Fruit fly (Drosophila melanogaster) S2 (cell line): Measurements from ENCODE around the gene CG33090.

Experiments
- CG8478 ChIP-seq: fragments of >200 bp; optimal IDR thresholded peaks from 2 replicates; lab custom pipeline; 2018
- CTCF ChIP-seq, 2 experiments: fragments of >200 bp; optimal IDR thresholded peaks; 2 replicates each; lab custom pipeline; 2018

- no peak for TF ChIP-seq CG8478 (lab: Kevin White, UChicago)
- no peak for TF ChIP-seq CTCF (optimal IDR thresholded peaks at IDR 0.05; lab: Kevin White, UChicago)
Observed at dm6 chr2L:14394298-14395064, 60.5 kb downstream of the CG33090 start.
